Fruit fly (Drosophila melanogaster) whole organism, wandering third instar larva: ENCODE results near the gene Nufip.

Experiments
- Abd-B ChIP-seq: fragments of >200 bp; optimal IDR thresholded peaks from 2 replicates; lab custom pipeline; 2017; ENCODE audit warnings: missing biosample characterization, missing genetic modification characterization
- CG32264 ChIP-seq: fragments of 200-800 bp; sonication (Bioruptor generic); optimal IDR thresholded peaks from 2 replicates; lab custom pipeline; 2016; ENCODE audit warnings: missing biosample characterization, missing genetic modification characterization
- CG9705 ChIP-seq: fragments of 200-800 bp; sonication (Bioruptor generic); optimal IDR thresholded peaks from 2 replicates; lab custom pipeline; 2018; ENCODE audit warnings: missing biosample characterization, mild to moderate bottlenecking, missing genetic modification characterization
- CrebA ChIP-seq: fragments of 200-800 bp; sonication (Bioruptor generic); optimal IDR thresholded peaks from 2 replicates; lab custom pipeline; 2016; ENCODE audit warnings: missing biosample characterization, mild to moderate bottlenecking, missing genetic modification characterization, borderline replicate concordance
- Dfd ChIP-seq: fragments of >200 bp; optimal IDR thresholded peaks from 2 replicates; lab custom pipeline; 2017; ENCODE audit warnings: missing biosample characterization, missing genetic modification characterization
- Dif ChIP-seq: fragments of 200-275, 200-300 bp; sonication (Bioruptor generic); optimal IDR thresholded peaks from 2 replicates; lab custom pipeline; 2018; ENCODE audit warnings: missing biosample characterization, missing genetic modification characterization; ENCODE audit not compliant: partially characterized antibody
- HLH106 ChIP-seq: fragments of 200-800 bp; optimal IDR thresholded peaks from 3 replicates; lab custom pipeline; 2019; ENCODE audit warnings: missing biosample characterization, mild to moderate bottlenecking, missing genetic modification characterization, moderate library complexity
- Hr83 ChIP-seq: fragments of 200-300 bp; sonication (Bioruptor generic); optimal IDR thresholded peaks from 2 replicates; lab custom pipeline; 2016; ENCODE audit warnings: missing biosample characterization, mild to moderate bottlenecking, missing genetic modification characterization, moderate library complexity; ENCODE audit not compliant: poor library complexity, severe bottlenecking
- Myc ChIP-seq: fragments of >200 bp; optimal IDR thresholded peaks from 2 replicates; lab custom pipeline; 2017
- N ChIP-seq: fragments of >200 bp; optimal IDR thresholded peaks from 2 replicates; lab custom pipeline; 2018; ENCODE audit warnings: missing biosample characterization, missing external identifiers, missing genetic modification characterization
- OdsH ChIP-seq: fragments of 200-800 bp; sonication (Bioruptor generic); optimal IDR thresholded peaks from 2 replicates; lab custom pipeline; 2016; ENCODE audit warnings: missing biosample characterization, mild to moderate bottlenecking, missing genetic modification characterization
- Rel ChIP-seq, 2 experiments: fragments of 200-800 bp; sonication (Bioruptor generic) in 1 of 2; optimal IDR thresholded peaks; 2 replicates in 1 of 2; 3 replicates in 1 of 2; lab custom pipeline; 2016 to 2019; ENCODE audit warnings: mild to moderate bottlenecking in 2 of 2, missing biosample characterization in 2 of 2, missing genetic modification characterization in 2 of 2, moderate library complexity in 1 of 2
- Sp1 ChIP-seq: fragments of 200-800 bp; sonication (Bioruptor generic); optimal IDR thresholded peaks from 3 replicates; lab custom pipeline; 2019; ENCODE audit warnings: missing biosample characterization, mild to moderate bottlenecking, missing genetic modification characterization, moderate library complexity
- Vsx2 ChIP-seq: fragments of 200-300, 225-300 bp; sonication (Bioruptor generic); optimal IDR thresholded peaks from 2 replicates; lab custom pipeline; 2018; ENCODE audit warnings: missing biosample characterization, missing genetic modification characterization; ENCODE audit not compliant: partially characterized antibody
- dl ChIP-seq, 2 experiments: fragments of 175-275, 200-275 bp in 1 of 2; fragments of 200-275 bp in 1 of 2; sonication (Bioruptor generic); optimal IDR thresholded peaks; lab custom pipeline; 2018; ENCODE audit warnings: mild to moderate bottlenecking in 2 of 2, missing biosample characterization in 2 of 2, missing genetic modification characterization in 2 of 2, moderate library complexity in 2 of 2; ENCODE audit not compliant: partially characterized antibody in 2 of 2, insufficient read depth in 1 of 2
- dmrt93B ChIP-seq: fragments of 200-800 bp; sonication (Bioruptor generic); optimal IDR thresholded peaks from 2 replicates; lab custom pipeline; 2018; ENCODE audit warnings: missing biosample characterization, mild to moderate bottlenecking, missing genetic modification characterization
- dsf ChIP-seq: sonication (Bioruptor generic); optimal IDR thresholded peaks from 2 replicates; lab custom pipeline; 2016; ENCODE audit warnings: missing biosample characterization, missing genetic modification characterization, borderline replicate concordance
- foxo ChIP-seq, 2 experiments: fragments of 200-800 bp; sonication (Bioruptor generic); optimal IDR thresholded peaks; 2 replicates in 1 of 2; 3 replicates in 1 of 2; lab custom pipeline; 2016 to 2017; ENCODE audit warnings: missing biosample characterization in 2 of 2, missing genetic modification characterization in 2 of 2
- h ChIP-seq: fragments of 200-800 bp; sonication (Bioruptor generic); optimal IDR thresholded peaks from 3 replicates; lab custom pipeline; 2016; ENCODE audit warnings: missing biosample characterization, mild to moderate bottlenecking, missing genetic modification characterization
- lola ChIP-seq: fragments of >200 bp; optimal IDR thresholded peaks from 2 replicates; lab custom pipeline; 2017; ENCODE audit warnings: missing biosample characterization, missing genetic modification characterization
- pan ChIP-seq: fragments of >200 bp; optimal IDR thresholded peaks from 2 replicates; lab custom pipeline; 2017
- psq ChIP-seq: fragments of 200-800 bp; sonication (Bioruptor generic); optimal IDR thresholded peaks from 3 replicates; lab custom pipeline; 2017; ENCODE audit warnings: missing biosample characterization, mild to moderate bottlenecking, missing genetic modification characterization, moderate library complexity
- sage ChIP-seq: fragments of 200-800 bp; sonication (Bioruptor generic); optimal IDR thresholded peaks from 2 replicates; lab custom pipeline; 2016; ENCODE audit warnings: missing biosample characterization, mild to moderate bottlenecking, missing genetic modification characterization
- sv ChIP-seq: fragments of 200-800 bp; sonication (Bioruptor generic); optimal IDR thresholded peaks from 3 replicates; lab custom pipeline; 2016; ENCODE audit warnings: missing biosample characterization, missing genetic modification characterization
- tai ChIP-seq: sonication (Bioruptor generic); optimal IDR thresholded peaks from 2 replicates; lab custom pipeline; 2016; ENCODE audit warnings: missing biosample characterization, missing genetic modification characterization

Nufip gene

dm6 chr3L:18767950-18768781, 20.0 kb upstream of the Nufip start:
- TF ChIP-seq pan (lab: Kevin White, UChicago) (no peak), foxo (GFP tag; optimal IDR thresholded peaks at IDR 0.05; lab: Kevin White, UChicago) (peak in 1 of 2 experiments; percentile 3)

- TF ChIP-seq OdsH, result no peak
- TF ChIP-seq CrebA, result peak; percentile 21
- TF ChIP-seq Hr83 (GFP tag; lab: Kevin White, UChicago), result no peak
- peak; percentile 57 to 86 for TF ChIP-seq dl (GFP tag; optimal IDR thresholded peaks at IDR 0.05; lab: Kevin White, UChicago; ENCODE audit: insufficient read depth in 1 of 2, partially characterized antibody in 2 of 2)
- TF ChIP-seq N (GFP tag; lab: Kevin White, UChicago), result no peak
- no peak for TF ChIP-seq Myc (lab: Kevin White, UChicago)
- no peak for TF ChIP-seq sage
- TF ChIP-seq dsf, result no peak
- TF ChIP-seq tai, result no peak
- peak; percentile 37 for TF ChIP-seq Sp1
- TF ChIP-seq psq (GFP tag; lab: Kevin White, UChicago), result no peak
- no peak for TF ChIP-seq h (GFP tag; lab: Kevin White, UChicago)
- TF ChIP-seq Abd-B, result no peak
- peak; percentile 84 for TF ChIP-seq Dif (GFP tag; lab: Kevin White, UChicago)
- TF ChIP-seq Rel (GFP tag; optimal IDR thresholded peaks at IDR 0.05; lab: Kevin White, UChicago), result no peak
- peak; percentile 22 for TF ChIP-seq Rel (tag; optimal IDR thresholded peaks at IDR 0.05; lab: Kevin White, UChicago)
- peak; percentile 50 for TF ChIP-seq Vsx2 (GFP tag; lab: Kevin White, UChicago)
- no peak for TF ChIP-seq CG9705 (GFP tag; lab: Kevin White, UChicago)
These were observed 17.8 kb upstream of the Nufip start for dm6 chr3L:18765657-18766592.

dm6 chr3L:18763486-18764436, 15.6 kb upstream of the Nufip start:
- peak; percentile 96 for TF ChIP-seq Dfd (GFP tag; lab: Kevin White, UChicago)
- TF ChIP-seq dsf, result no peak

dm6 chr3L:18761728-18762127, 13.6 kb upstream of the Nufip start:
- TF ChIP-seq sv (GFP tag; lab: Kevin White, UChicago), result no peak
- no peak for TF ChIP-seq foxo (GFP tag; optimal IDR thresholded peaks at IDR 0.05; lab: Kevin White, UChicago)
- TF ChIP-seq Hr83 (GFP tag; lab: Kevin White, UChicago), result no peak
- no peak for TF ChIP-seq CG32264 (GFP tag; lab: Kevin White, UChicago)
- TF ChIP-seq sage, result no peak
- TF ChIP-seq lola (GFP tag; lab: Kevin White, UChicago), result no peak
- TF ChIP-seq N (GFP tag; lab: Kevin White, UChicago), result no peak
- TF ChIP-seq HLH106, result no peak
- no peak for TF ChIP-seq dl (GFP tag; optimal IDR thresholded peaks at IDR 0.05; lab: Kevin White, UChicago; ENCODE audit: insufficient read depth in 1 of 2, partially characterized antibody in 2 of 2)
- TF ChIP-seq pan (lab: Kevin White, UChicago), result no peak
- no peak for TF ChIP-seq dmrt93B (GFP tag; lab: Kevin White, UChicago)
- TF ChIP-seq h (GFP tag; lab: Kevin White, UChicago), result no peak
- TF ChIP-seq, all 38 proteins: peak for 0
